Fruit fly (Drosophila melanogaster) Kc167 (cell line): ENCODE measurements around the gene wap.

Experiments used
- Myc ChIP-seq: fragments of >200 bp; optimal IDR thresholded peaks from 2 replicates; lab custom pipeline; 2017; ENCODE audit warnings: missing external identifiers
- Sin3A ChIP-seq: fragments of >200 bp; optimal IDR thresholded peaks from 2 replicates; lab custom pipeline; 2018; ENCODE audit warnings: missing external identifiers
- psq ChIP-seq: fragments of >200 bp; optimal IDR thresholded peaks from 2 replicates; lab custom pipeline; 2017; ENCODE audit warnings: missing external identifiers

DNA sequence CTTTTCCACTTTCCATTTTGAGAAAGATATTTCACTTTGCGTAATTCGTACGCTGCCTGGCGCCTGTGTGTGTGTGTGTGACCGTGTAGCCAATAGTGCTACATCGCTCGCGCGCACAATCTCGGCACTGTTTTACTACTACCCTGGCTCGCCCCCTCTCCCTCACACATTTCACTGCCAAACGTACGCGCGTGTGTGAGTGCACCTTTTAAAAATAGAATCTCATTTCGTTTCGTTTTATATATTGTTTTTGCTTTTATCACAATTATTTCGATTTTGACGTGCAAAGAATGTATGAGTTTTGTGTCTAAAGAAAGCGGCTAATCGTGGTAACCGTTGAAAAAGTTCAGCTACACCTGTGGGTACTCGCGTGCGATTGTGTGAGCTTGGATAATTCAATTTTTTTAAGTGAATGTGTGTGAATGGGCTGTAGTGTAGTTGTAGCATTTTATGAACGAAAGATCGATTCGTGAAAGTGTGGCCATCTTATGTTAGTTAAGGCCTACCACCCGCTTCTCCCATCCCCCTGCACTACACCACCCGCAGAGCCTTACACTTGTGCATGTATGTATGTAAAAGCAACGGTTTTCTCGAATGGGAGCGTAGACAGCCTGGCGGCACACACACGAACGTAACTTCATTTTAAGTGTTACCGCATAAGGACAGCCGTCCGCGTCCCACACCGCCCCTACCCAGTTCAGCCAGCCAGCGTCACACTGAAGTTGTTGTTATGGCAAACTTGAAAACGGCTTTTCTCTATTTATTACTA is 1.1 kb upstream of the wap start:
- TF ChIP-seq psq (lab: Kevin White, UChicago), result no peak
- no peak for TF ChIP-seq Myc (lab: Kevin White, UChicago)
- TF ChIP-seq Sin3A, result no peak
